Fruit fly (Drosophila melanogaster) whole organism, adult: ENCODE results near the gene CG34375.

ENCODE experiments used
- CG11617 ChIP-seq: fragments of 200-800 bp; sonication (Bioruptor generic); optimal IDR thresholded peaks from 2 replicates; lab custom pipeline; 2017; ENCODE audit warnings: mild to moderate bottlenecking, missing biosample characterization, missing genetic modification reagents, missing genetic modification characterization
- CG12768 ChIP-seq: fragments of 200-800 bp; sonication (Bioruptor generic); optimal IDR thresholded peaks from 2 replicates; lab custom pipeline; 2017; ENCODE audit warnings: missing biosample characterization, missing genetic modification characterization, mild to moderate bottlenecking, moderate library complexity, missing genetic modification reagents
- CG14711 ChIP-seq: fragments of 200-800 bp; sonication (Bioruptor generic); optimal IDR thresholded peaks from 2 replicates; lab custom pipeline; 2018; ENCODE audit warnings: missing biosample characterization, mild to moderate bottlenecking, missing genetic modification characterization, moderate library complexity
- CG1620 ChIP-seq: fragments of 200-800 bp; sonication (Bioruptor generic); optimal IDR thresholded peaks from 2 replicates; lab custom pipeline; 2016; ENCODE audit warnings: missing biosample characterization, missing genetic modification characterization
- CG33017 ChIP-seq: fragments of 200-800 bp; sonication (Bioruptor generic); optimal IDR thresholded peaks from 2 replicates; lab custom pipeline; 2018; ENCODE audit warnings: missing biosample characterization, mild to moderate bottlenecking, missing genetic modification characterization, moderate library complexity
- CG5204 ChIP-seq: fragments of 200-800 bp; sonication (Bioruptor generic); optimal IDR thresholded peaks from 2 replicates; lab custom pipeline; 2016; ENCODE audit warnings: missing biosample characterization, missing genetic modification characterization
- CG7045 ChIP-seq: fragments of 200-800 bp; sonication (Bioruptor generic); optimal IDR thresholded peaks from 2 replicates; lab custom pipeline; 2017; ENCODE audit warnings: missing biosample characterization, mild to moderate bottlenecking, missing genetic modification characterization
- CG7101 ChIP-seq: fragments of 200-800 bp; sonication (Bioruptor generic); optimal IDR thresholded peaks from 2 replicates; lab custom pipeline; 2018; ENCODE audit warnings: missing biosample characterization, mild to moderate bottlenecking, missing genetic modification characterization, moderate library complexity
- Clk ChIP-seq: fragments of 200-800 bp; sonication (Bioruptor generic); optimal IDR thresholded peaks from 2 replicates; lab custom pipeline; 2017; ENCODE audit warnings: missing biosample characterization, missing genetic modification characterization
- Crg-1 ChIP-seq: fragments of 200-800 bp; sonication (Bioruptor generic); optimal IDR thresholded peaks from 2 replicates; lab custom pipeline; 2016; ENCODE audit warnings: missing biosample characterization, missing genetic modification characterization
- Hr96 ChIP-seq: fragments of 200-800 bp; sonication (Bioruptor generic); optimal IDR thresholded peaks from 2 replicates; lab custom pipeline; 2016; ENCODE audit warnings: missing biosample characterization, missing genetic modification characterization
- Mnt ChIP-seq: fragments of 200-800 bp; sonication (Bioruptor generic); optimal IDR thresholded peaks from 2 replicates; lab custom pipeline; 2016; ENCODE audit warnings: missing biosample characterization, mild to moderate bottlenecking, missing genetic modification characterization
- bab1 ChIP-seq: fragments of 200-800 bp; sonication (Bioruptor generic); optimal IDR thresholded peaks from 3 replicates; lab custom pipeline; 2019; ENCODE audit warnings: missing biosample characterization, mild to moderate bottlenecking, missing genetic modification characterization, moderate library complexity
- cic ChIP-seq: fragments of 200-800 bp; sonication (Bioruptor generic); optimal IDR thresholded peaks from 2 replicates; lab custom pipeline; 2017; ENCODE audit warnings: missing biosample characterization, mild to moderate bottlenecking, missing genetic modification characterization, moderate library complexity
- cnc ChIP-seq, 2 experiments: fragments of >200 bp; optimal IDR thresholded peaks; 2 replicates each; lab custom pipeline; 2017
- kay ChIP-seq: fragments of 200-800 bp; sonication (Bioruptor generic); peaks from one replicate; lab custom pipeline; 2016; ENCODE audit warnings: missing biosample characterization, missing genetic modification characterization, borderline replicate concordance
- ovo ChIP-seq: fragments of 200-800 bp; sonication (Bioruptor generic); optimal IDR thresholded peaks from 2 replicates; lab custom pipeline; 2016; ENCODE audit warnings: missing biosample characterization, missing genetic modification characterization
- pad ChIP-seq: fragments of 200-800 bp; sonication (Bioruptor generic); optimal IDR thresholded peaks from 3 replicates; lab custom pipeline; 2017; ENCODE audit warnings: missing biosample characterization, missing genetic modification characterization, mild to moderate bottlenecking, moderate library complexity, missing genetic modification reagents
- tj ChIP-seq: fragments of 200-800 bp; sonication (Bioruptor generic); optimal IDR thresholded peaks from 3 replicates; lab custom pipeline; 2017; ENCODE audit warnings: missing biosample characterization, mild to moderate bottlenecking, missing genetic modification characterization, moderate library complexity
- toe ChIP-seq: fragments of 200-800 bp; sonication (Bioruptor generic); optimal IDR thresholded peaks from 2 replicates; lab custom pipeline; 2016; ENCODE audit warnings: missing biosample characterization, missing genetic modification characterization

The CG34375 gene

DNA sequence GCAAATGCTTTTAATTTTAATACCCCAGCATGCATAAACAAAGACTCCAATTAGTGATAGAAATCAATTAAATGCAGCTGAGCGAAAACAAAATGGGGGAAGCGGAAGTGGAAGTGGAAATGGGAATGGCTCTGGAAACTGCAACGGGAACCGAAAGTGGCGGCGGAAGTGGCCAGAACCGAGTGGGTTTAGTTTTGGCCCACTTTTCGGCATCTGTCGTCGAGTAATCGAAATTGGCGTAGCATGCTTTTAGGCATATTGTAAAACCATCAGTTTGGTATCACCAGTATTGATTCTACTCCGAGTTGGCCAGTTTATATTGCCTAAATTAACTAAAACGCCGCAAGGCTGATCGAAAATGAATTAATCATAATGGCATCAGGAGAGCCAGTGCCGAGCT lies 6.2 kb downstream of the CG34375 start:
- TF ChIP-seq cic: no peak
- peak; percentile 60 for TF ChIP-seq bab1 (GFP tag; lab: Kevin White, UChicago)

dm6 chr3R:22998623-22999179 lies 11.7 kb downstream of the CG34375 start:
- no peak for TF ChIP-seq pad (GFP tag; lab: Kevin White, UChicago)

- no peak for TF ChIP-seq cnc (optimal IDR thresholded peaks at IDR 0.05; lab: Kevin White, UChicago)
- TF ChIP-seq kay: peak; percentile 51
- TF ChIP-seq CG1620 (GFP tag; lab: Kevin White, UChicago): no peak
- TF ChIP-seq cic: no peak
- no peak for TF ChIP-seq Crg-1 (GFP tag; lab: Kevin White, UChicago)
- no peak for TF ChIP-seq CG5204 (GFP tag; lab: Kevin White, UChicago)
Observed at dm6 chr3R:22997912-22998622, 12.3 kb downstream of the CG34375 start, which contains the start of gene Nha2. TSS of gene Nha2 (minus strand) at chr3R:22998528.

DNA sequence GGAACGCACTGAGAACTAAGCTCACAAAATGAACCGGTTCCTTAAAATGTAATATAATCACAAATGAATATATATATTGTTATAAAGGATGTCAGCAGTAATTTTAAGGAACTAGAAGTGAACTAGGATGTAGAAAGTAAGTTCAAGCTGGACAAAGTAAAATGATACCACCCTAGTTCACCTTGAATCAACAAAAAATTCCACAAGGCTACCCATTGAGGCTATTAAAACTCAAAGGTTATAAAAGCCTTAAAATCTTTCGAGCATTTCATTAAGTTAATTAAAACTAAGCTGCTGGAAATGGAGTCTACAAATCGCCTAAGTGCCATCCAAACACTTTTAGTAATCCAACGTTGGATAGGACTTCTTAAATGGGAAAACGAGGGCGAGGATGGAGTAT lies 21.4 kb downstream of the CG34375 start, which contains the start of gene Or94b:
Or94b (plus strand) TSS at position 301 of the 400 bp plus-strand sequence.
- TF ChIP-seq pad (GFP tag; lab: Kevin White, UChicago) (no peak), bab1 (GFP tag; lab: Kevin White, UChicago) (no peak), Crg-1 (GFP tag; lab: Kevin White, UChicago) (no peak), toe (GFP tag; lab: Kevin White, UChicago) (no peak), CG11617 (no peak), Mnt (GFP tag; lab: Kevin White, UChicago) (no peak), Hr96 (GFP tag; lab: Kevin White, UChicago) (no peak), tj (GFP tag; lab: Kevin White, UChicago) (no peak), Clk (GFP tag; lab: Kevin White, UChicago) (no peak), CG7045 (GFP tag; lab: Kevin White, UChicago) (no peak), ovo (GFP tag; lab: Kevin White, UChicago) (no peak), CG12768 (GFP tag; lab: Kevin White, UChicago) (no peak), CG7101 (tag; lab: Kevin White, UChicago) (no peak), CG5204 (GFP tag; lab: Kevin White, UChicago) (no peak), cic (no peak), CG1620 (GFP tag; lab: Kevin White, UChicago) (no peak), CG14711 (tag; lab: Kevin White, UChicago) (no peak)

DNA sequence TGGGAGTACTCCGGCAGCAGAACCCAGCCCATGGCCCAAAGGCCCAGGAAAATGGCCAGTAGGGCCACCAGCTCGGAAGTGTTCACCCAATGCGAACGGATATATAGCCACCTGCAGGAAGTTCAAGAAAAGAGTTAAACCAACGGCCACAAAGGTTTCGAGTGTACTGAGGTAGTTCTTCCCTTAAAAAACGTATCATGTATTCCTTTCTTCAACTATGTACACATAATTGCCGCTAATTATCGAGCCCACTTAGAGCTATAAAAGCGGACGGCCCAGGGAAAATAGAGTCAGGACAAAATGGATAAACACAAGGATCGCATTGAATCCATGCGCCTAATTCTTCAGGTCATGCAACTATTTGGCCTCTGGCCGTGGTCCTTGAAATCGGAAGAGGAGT lies 23.4 kb downstream of the CG34375 start, which contains the start of gene Or94a:
Or94a (plus strand) TSS at position 301 of the 400 bp plus-strand sequence.
- no peak for TF ChIP-seq CG1620 (GFP tag; lab: Kevin White, UChicago)
- TF ChIP-seq kay: no peak
- TF ChIP-seq toe (GFP tag; lab: Kevin White, UChicago): no peak
- no peak for TF ChIP-seq ovo (GFP tag; lab: Kevin White, UChicago)
- no peak for TF ChIP-seq cnc (optimal IDR thresholded peaks at IDR 0.05; lab: Kevin White, UChicago)
- TF ChIP-seq pad (GFP tag; lab: Kevin White, UChicago): no peak
- TF ChIP-seq bab1 (GFP tag; lab: Kevin White, UChicago): no peak

- TF ChIP-seq CG33017 (tag; lab: Kevin White, UChicago) (no peak), CG11617 (no peak), Clk (GFP tag; lab: Kevin White, UChicago) (no peak), CG7045 (GFP tag; lab: Kevin White, UChicago) (no peak), kay (no peak), bab1 (GFP tag; lab: Kevin White, UChicago) (no peak), Mnt (GFP tag; lab: Kevin White, UChicago) (no peak), pad (GFP tag; lab: Kevin White, UChicago) (no peak), Hr96 (GFP tag; lab: Kevin White, UChicago) (no peak), CG5204 (GFP tag; lab: Kevin White, UChicago) (no peak)
Observed at dm6 chr3R:22976997-22977396, 33.4 kb downstream of the CG34375 start, which contains the start of gene Gbp3. TSS of gene Gbp3 (plus strand) at chr3R:22977270.

DNA sequence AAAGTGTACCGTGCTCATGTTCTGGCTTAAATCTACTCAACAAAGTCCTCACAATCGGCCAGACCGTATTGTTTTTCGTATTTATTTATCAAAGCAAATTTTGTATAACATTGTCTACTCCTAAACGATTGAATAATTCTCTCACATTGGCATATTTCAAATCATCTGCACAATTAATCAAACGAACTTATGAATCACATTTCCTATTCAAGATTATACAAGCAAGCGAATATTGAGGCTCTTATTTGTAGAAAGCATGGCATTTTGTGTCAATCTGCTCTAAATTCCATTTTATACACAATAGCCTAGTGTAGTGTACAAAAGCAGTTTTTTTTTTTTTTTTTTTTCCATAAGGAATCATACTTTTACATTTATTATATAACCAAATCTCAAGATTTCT lies 44.4 kb downstream of the CG34375 start, which contains the start of gene Tpl94D:
Tpl94D (plus strand) TSS at position 301 of the 400 bp plus-strand sequence.
- no peak for TF ChIP-seq CG33017 (tag; lab: Kevin White, UChicago)
- no peak for TF ChIP-seq Hr96 (GFP tag; lab: Kevin White, UChicago)
- TF ChIP-seq CG7101 (tag; lab: Kevin White, UChicago): no peak
- no peak for TF ChIP-seq CG1620 (GFP tag; lab: Kevin White, UChicago)
- TF ChIP-seq pad (GFP tag; lab: Kevin White, UChicago): no peak
